Fruit fly (Drosophila melanogaster) whole organism, embryonic: ENCODE measurements around the gene MED27.

Experiments used
- ATbp ChIP-seq: fragments of 200-800 bp; sonication (Bioruptor generic); optimal IDR thresholded peaks from 2 replicates; lab custom pipeline; 2017; ENCODE audit warnings: missing biosample characterization, mild to moderate bottlenecking, missing genetic modification characterization, missing genetic modification reagents
- Atf3 ChIP-seq: fragments of 200-800 bp; sonication (Bioruptor generic); optimal IDR thresholded peaks from 3 replicates; lab custom pipeline; 2016; ENCODE audit warnings: missing biosample characterization, missing genetic modification characterization
- Awh ChIP-seq: fragments of 200-800 bp; sonication (Bioruptor generic); IDR thresholded peaks from 2 replicates; pipeline ENCODE4, ENCODE4 v1.3.6; 2022; ENCODE audit warnings: missing biosample characterization, missing genetic modification characterization
- CG10147 ChIP-seq: fragments of 200-800 bp; sonication (Bioruptor generic); optimal IDR thresholded peaks from 2 replicates; lab custom pipeline; 2019; ENCODE audit warnings: missing biosample characterization, mild to moderate bottlenecking, missing genetic modification characterization, moderate library complexity
- CG10565 ChIP-seq: fragments of 200-800 bp; sonication (Bioruptor generic); optimal IDR thresholded peaks from 3 replicates; lab custom pipeline; 2016; ENCODE audit warnings: missing biosample characterization, mild to moderate bottlenecking, missing genetic modification characterization
- CG11695 ChIP-seq: fragments of 200-800 bp; sonication (Bioruptor generic); IDR thresholded peaks from 3 replicates; pipeline ENCODE4 v1.3.6; 2022; ENCODE audit warnings: missing biosample characterization, missing genetic modification characterization
- CG12155 ChIP-seq: fragments of 200-800 bp; sonication (Bioruptor generic); optimal IDR thresholded peaks from 3 replicates; lab custom pipeline; 2016; ENCODE audit warnings: missing biosample characterization, missing genetic modification characterization
- CG12769 ChIP-seq: fragments of 200-800 bp; sonication (Bioruptor generic); optimal IDR thresholded peaks from 2 replicates; lab custom pipeline; 2019; ENCODE audit warnings: missing biosample characterization, mild to moderate bottlenecking, missing genetic modification characterization, moderate library complexity
- CG13296 ChIP-seq: fragments of 200-800 bp; sonication (Bioruptor generic); optimal IDR thresholded peaks from 3 replicates; lab custom pipeline; 2018; ENCODE audit warnings: missing biosample characterization, mild to moderate bottlenecking, missing genetic modification characterization
- CG13894 ChIP-seq: fragments of 200-800 bp; sonication (Bioruptor generic); optimal IDR thresholded peaks from 3 replicates; lab custom pipeline; 2018; ENCODE audit warnings: missing biosample characterization, mild to moderate bottlenecking, missing genetic modification characterization, moderate library complexity
- CG14965 ChIP-seq: fragments of 200-800 bp; sonication (Bioruptor generic); optimal IDR thresholded peaks from 2 replicates; lab custom pipeline; 2016; ENCODE audit warnings: missing biosample characterization, missing genetic modification characterization, borderline replicate concordance
- CG1529 ChIP-seq: fragments of 200-800 bp; sonication (Bioruptor generic); optimal IDR thresholded peaks from 3 replicates; lab custom pipeline; 2018; ENCODE audit warnings: missing biosample characterization, missing genetic modification characterization
- CG1603 ChIP-seq: fragments of 200-800 bp; sonication (Bioruptor generic); optimal IDR thresholded peaks from 2 replicates; lab custom pipeline; 2019; ENCODE audit warnings: missing biosample characterization, mild to moderate bottlenecking, missing genetic modification characterization, moderate library complexity
- CG17361 ChIP-seq: fragments of 200-800 bp; sonication (Bioruptor generic); IDR thresholded peaks from 3 replicates; pipeline ENCODE4 v1.3.6; 2022; ENCODE audit warnings: missing biosample characterization, missing genetic modification characterization
- CG17829 ChIP-seq: fragments of 200-800 bp; optimal IDR thresholded peaks from 2 replicates; lab custom pipeline; 2019; ENCODE audit warnings: missing biosample characterization, mild to moderate bottlenecking, missing genetic modification characterization, moderate library complexity
- CG17912 ChIP-seq: fragments of 200-800 bp; sonication (Bioruptor generic); optimal IDR thresholded peaks from 2 replicates; lab custom pipeline; 2018; ENCODE audit warnings: missing biosample characterization, mild to moderate bottlenecking, missing genetic modification characterization
- CG42726 ChIP-seq: fragments of 200-800 bp; sonication (Bioruptor generic); IDR thresholded peaks from 2 replicates; pipeline ENCODE4 v1.3.6; 2022; ENCODE audit warnings: missing biosample characterization, missing genetic modification characterization; ENCODE audit not compliant: partially characterized antibody
- CG4328 ChIP-seq: fragments of 200-800 bp; sonication (Bioruptor generic); optimal IDR thresholded peaks from 3 replicates; lab custom pipeline; 2017; ENCODE audit warnings: missing biosample characterization, missing genetic modification reagents, missing genetic modification characterization
- CG5245 ChIP-seq: fragments of 200-800 bp; sonication (Bioruptor generic); optimal IDR thresholded peaks from 3 replicates; lab custom pipeline; 2016; ENCODE audit warnings: missing biosample characterization, missing genetic modification characterization
- CG6683 ChIP-seq: fragments of 200-800 bp; sonication (Bioruptor generic); optimal IDR thresholded peaks from 2 replicates; lab custom pipeline; 2017; ENCODE audit warnings: missing biosample characterization, mild to moderate bottlenecking, missing genetic modification characterization, missing genetic modification reagents
- CG7928 ChIP-seq: fragments of 200-800 bp; sonication (Bioruptor generic); optimal IDR thresholded peaks from 2 replicates; lab custom pipeline; 2017; ENCODE audit warnings: missing biosample characterization, mild to moderate bottlenecking, missing genetic modification characterization
- CG9876 ChIP-seq: fragments of 200-800 bp; sonication (Bioruptor generic); optimal IDR thresholded peaks from 2 replicates; lab custom pipeline; 2016; ENCODE audit warnings: missing biosample characterization, missing genetic modification characterization
- CHES-1-like ChIP-seq: fragments of 200-800 bp; sonication (Bioruptor generic); optimal IDR thresholded peaks from 2 replicates; lab custom pipeline; 2016; ENCODE audit warnings: missing biosample characterization, missing genetic modification characterization
- Camta ChIP-seq: fragments of 200-800 bp; sonication (Bioruptor generic); optimal IDR thresholded peaks from 2 replicates; lab custom pipeline; 2016; ENCODE audit warnings: missing biosample characterization, missing genetic modification characterization
- Dip2 ChIP-seq: fragments of 200-800 bp; sonication (Bioruptor generic); IDR thresholded peaks from 2 replicates; pipeline ENCODE4 v1.3.6; 2022; ENCODE audit warnings: missing biosample characterization, missing genetic modification characterization
- E2f2 ChIP-seq: fragments of 200-800 bp; sonication (Bioruptor generic); IDR thresholded peaks from 2 replicates; pipeline ENCODE4 v1.3.6; 2022; ENCODE audit warnings: missing biosample characterization, missing genetic modification characterization
- HLH54F ChIP-seq: fragments of 200-800 bp; sonication (Bioruptor generic); optimal IDR thresholded peaks from 3 replicates; lab custom pipeline; 2016; ENCODE audit warnings: missing biosample characterization, missing genetic modification characterization
- Hey ChIP-seq: fragments of 200-800 bp; sonication (Bioruptor generic); optimal IDR thresholded peaks from 3 replicates; lab custom pipeline; 2018; ENCODE audit warnings: missing biosample characterization, mild to moderate bottlenecking, missing genetic modification characterization
- HmgD ChIP-seq: fragments of 200-800 bp; sonication (Bioruptor generic); optimal IDR thresholded peaks from 3 replicates; lab custom pipeline; 2016; ENCODE audit warnings: missing biosample characterization, missing genetic modification characterization
- Opbp ChIP-seq: fragments of 200-800 bp; sonication (Bioruptor generic); IDR thresholded peaks from 3 replicates; pipeline ENCODE4 v1.3.6; 2022; ENCODE audit warnings: missing biosample characterization, missing genetic modification characterization; ENCODE audit not compliant: partially characterized antibody
- Side ChIP-seq: fragments of 200-800 bp; sonication (Bioruptor generic); optimal IDR thresholded peaks from 2 replicates; lab custom pipeline; 2016; ENCODE audit warnings: missing biosample characterization, missing genetic modification characterization
- Usf ChIP-seq: fragments of 200-800 bp; sonication (Bioruptor generic); optimal IDR thresholded peaks from 2 replicates; lab custom pipeline; 2017; ENCODE audit warnings: missing genotype, missing biosample characterization, missing genetic modification characterization
- al ChIP-seq: fragments of 200-800 bp; sonication (Bioruptor generic); IDR thresholded peaks from 2 replicates; pipeline ENCODE4 v1.3.6; 2022; ENCODE audit warnings: missing biosample characterization, missing genetic modification characterization
- cad ChIP-seq: fragments of >200 bp; optimal IDR thresholded peaks from 2 replicates; lab custom pipeline; 2017; ENCODE audit warnings: missing biosample characterization, missing genetic modification characterization
- da ChIP-seq: fragments of 200-800 bp; sonication (Bioruptor generic); optimal IDR thresholded peaks from 2 replicates; lab custom pipeline; 2016; ENCODE audit warnings: missing biosample characterization, missing genetic modification characterization
- dati ChIP-seq: fragments of 200-800 bp; sonication (Bioruptor generic); IDR thresholded peaks from 2 replicates; pipeline ENCODE4 v1.3.6; 2022; ENCODE audit warnings: missing biosample characterization, missing genetic modification characterization
- dimm ChIP-seq: fragments of 200-800 bp; sonication (Bioruptor generic); IDR thresholded peaks from 2 replicates; pipeline ENCODE4 v1.3.6; 2022; ENCODE audit warnings: missing biosample characterization, missing genetic modification characterization
- dm ChIP-seq: fragments of 200-800 bp; sonication (Bioruptor generic); optimal IDR thresholded peaks from 3 replicates; lab custom pipeline; 2016; ENCODE audit warnings: missing biosample characterization, missing genetic modification characterization
- eve ChIP-seq, 2 experiments: fragments of >200 bp; optimal IDR thresholded peaks; 2 replicates each; lab custom pipeline; 2017; ENCODE audit warnings: missing biosample characterization in 2 of 2, missing genetic modification characterization in 2 of 2
- eyg ChIP-seq: fragments of 200-800 bp; sonication (Bioruptor generic); optimal IDR thresholded peaks from 3 replicates; lab custom pipeline; 2016; ENCODE audit warnings: missing biosample characterization, missing genetic modification characterization
- jumu ChIP-seq: fragments of 200-800 bp; sonication (Bioruptor generic); optimal IDR thresholded peaks from 3 replicates; lab custom pipeline; 2016; ENCODE audit warnings: missing biosample characterization, missing genetic modification characterization
- lola ChIP-seq, 3 experiments: fragments of >200 bp in 2 of 3; fragments of 200-800 bp in 1 of 3; sonication (Bioruptor generic) in 1 of 3; optimal IDR thresholded peaks; 2 replicates each; lab custom pipeline; 2017 to 2019; ENCODE audit warnings: missing biosample characterization in 3 of 3, missing genetic modification characterization in 3 of 3, mild to moderate bottlenecking in 1 of 3, moderate library complexity in 1 of 3
- nerfin-1 ChIP-seq: fragments of 200-800 bp; sonication (Bioruptor generic); optimal IDR thresholded peaks from 3 replicates; lab custom pipeline; 2019; ENCODE audit warnings: missing biosample characterization, mild to moderate bottlenecking, missing genetic modification characterization, moderate library complexity
- odd ChIP-seq: fragments of 200-800 bp; sonication (Bioruptor generic); optimal IDR thresholded peaks from 2 replicates; lab custom pipeline; 2017; ENCODE audit warnings: missing biosample characterization, mild to moderate bottlenecking, missing genetic modification characterization
- onecut ChIP-seq: fragments of 200-800 bp; sonication (Bioruptor generic); IDR thresholded peaks from 2 replicates; pipeline ENCODE4 v1.3.6; 2022; ENCODE audit warnings: missing biosample characterization, missing genetic modification characterization
- peb ChIP-seq: fragments of 200-800 bp; sonication (Bioruptor generic); IDR thresholded peaks from 2 replicates; pipeline ENCODE4 v1.3.6; 2022; ENCODE audit warnings: missing biosample characterization, missing genetic modification characterization
- pfk ChIP-seq: fragments of 200-800 bp; sonication (Bioruptor generic); optimal IDR thresholded peaks from 2 replicates; lab custom pipeline; 2018; ENCODE audit warnings: missing biosample characterization, mild to moderate bottlenecking, missing genetic modification characterization, moderate library complexity
- rib ChIP-seq: fragments of 200-800 bp; sonication (Bioruptor generic); IDR thresholded peaks from 2 replicates; pipeline ENCODE4 v1.3.6; 2022; ENCODE audit warnings: missing biosample characterization, missing genetic modification characterization
- run ChIP-seq: fragments of 200-800 bp; sonication (Bioruptor generic); optimal IDR thresholded peaks from 3 replicates; lab custom pipeline; 2018; ENCODE audit warnings: missing biosample characterization, mild to moderate bottlenecking, missing genetic modification characterization
- slp2 ChIP-seq: fragments of 200-800 bp; sonication (Bioruptor generic); optimal IDR thresholded peaks from 2 replicates; lab custom pipeline; 2016; ENCODE audit warnings: missing biosample characterization, missing genetic modification characterization
- wor ChIP-seq: fragments of 200-800 bp; sonication (Bioruptor generic); IDR thresholded peaks from 2 replicates; pipeline ENCODE4 v1.3.6; 2022; ENCODE audit warnings: missing biosample characterization, missing genetic modification characterization

Gene MED27

DNA sequence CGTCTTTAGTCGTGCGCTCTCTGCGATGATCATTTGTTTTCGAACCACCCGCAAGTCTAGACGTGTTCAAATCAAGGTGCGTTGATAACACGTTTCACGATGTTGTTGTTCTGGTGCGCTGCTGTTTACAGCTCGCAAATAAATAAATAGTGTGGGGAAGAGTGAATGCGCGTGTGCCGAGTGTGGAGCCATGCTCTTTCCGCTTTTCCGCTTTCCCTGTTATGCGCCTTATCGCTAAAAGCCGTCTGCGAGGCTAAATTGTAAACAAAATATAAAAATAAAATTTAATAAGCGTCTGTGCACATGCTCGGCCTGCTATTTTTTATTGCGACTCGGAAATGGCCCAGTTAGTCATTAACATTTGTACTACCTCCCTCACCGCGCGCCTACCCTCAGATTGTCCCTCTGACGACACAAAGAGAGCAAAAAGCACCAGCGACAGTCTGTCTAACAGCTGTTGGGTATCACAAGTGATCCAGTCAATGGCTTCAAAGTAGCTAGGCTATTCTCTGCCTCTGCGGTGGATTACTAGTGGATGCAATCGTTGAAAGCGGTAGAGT is 17.8 kb downstream of the MED27 start (continued):
- TF ChIP-seq CG17912 (GFP tag; lab: Kevin White, UChicago) (peak; percentile 93), onecut (GFP tag; lab: Robert Waterston, UW) (peak; percentile 81), CG5245 (peak; percentile 9), CG6683 (GFP tag; lab: Kevin White, UChicago) (peak; percentile 81), run (peak; percentile 75), nerfin-1 (tag; lab: Kevin White, UChicago) (peak; percentile 80), Dip2 (GFP tag; lab: Robert Waterston, UW) (no peak), jumu (no peak), CG13894 (tag; lab: Kevin White, UChicago) (no peak), wor (GFP tag; lab: Robert Waterston, UW) (no peak), CG13296 (GFP tag; lab: Kevin White, UChicago) (peak; percentile 93), CG17361 (GFP tag; lab: Robert Waterston, UW) (peak; percentile 63; the same call in 2 of the 3 replicates), eyg (GFP tag; lab: Kevin White, UChicago) (peak; percentile 81), Camta (peak; percentile 49), CG4328 (GFP tag; lab: Kevin White, UChicago) (peak; percentile 90), CG42726 (no peak), peb (no peak), CG7928 (peak; percentile 25), Atf3 (GFP tag; lab: Kevin White, UChicago) (peak; percentile 54), al (GFP tag; lab: Robert Waterston, UW) (no peak), CG10147 (no peak), pfk (GFP tag; lab: Kevin White, UChicago) (peak; percentile 79), ATbp (GFP tag; lab: Kevin White, UChicago) (peak; percentile 97), CG12155 (no peak), CG11695 (peak; percentile 68), cad (GFP tag; lab: Kevin White, UChicago) (no peak), CG1529 (peak; percentile 87), dati (GFP tag; lab: Robert Waterston, UW) (no peak), da (no peak), Hey (tag; lab: Kevin White, UChicago) (peak; percentile 85), eve (GFP tag; optimal IDR thresholded peaks at IDR 0.05; lab: Kevin White, UChicago) (no peak), dm (peak; percentile 81), E2f2 (peak; percentile 54; the same call in 1 of the 2 replicates), HLH54F (GFP tag; lab: Kevin White, UChicago) (peak; percentile 19), rib (GFP tag; lab: Robert Waterston, UW) (peak; percentile 71), Opbp (GFP tag; lab: Robert Waterston, UW) (no peak), CG1603 (tag; lab: Kevin White, UChicago) (peak; percentile 79), CG14965 (GFP tag; lab: Kevin White, UChicago) (peak; percentile 14), CG10565 (GFP tag; lab: Kevin White, UChicago) (no peak), Side (GFP tag; lab: Kevin White, UChicago) (peak; percentile 88), CG9876 (GFP tag; lab: Kevin White, UChicago) (peak; percentile 45), odd (peak; percentile 91), Awh (GFP tag; lab: Robert Waterston, UW) (peak; percentile 85; the same call in 1 of the 2 replicates), CHES-1-like (GFP tag; lab: Kevin White, UChicago) (peak; percentile 57), HmgD (GFP tag; lab: Kevin White, UChicago) (peak; percentile 11), dimm (no peak), CG17829 (tag; lab: Kevin White, UChicago) (peak; percentile 62), lola (GFP tag; optimal IDR thresholded peaks at IDR 0.05; lab: Kevin White, UChicago) (peak in 1 of 3 experiments; percentile 44), CG12769 (tag; lab: Kevin White, UChicago) (no peak), slp2 (GFP tag; lab: Kevin White, UChicago) (peak; percentile 22), Usf (GFP tag; lab: Kevin White, UChicago) (peak; percentile 21)
